Worm (Caenorhabditis elegans) whole organism, L3 larva: Measurements from ENCODE around the gene cyy-1.

Experiments used
- ama-1 ChIP-seq: fragments of 150-350 bp; optimal IDR thresholded peaks from 2 replicates; lab custom pipeline; 2018
- fos-1 ChIP-seq: fragments of 150-350 bp; optimal IDR thresholded peaks from 2 replicates; lab custom pipeline; 2014; ENCODE audit warnings: missing biosample characterization, missing genetic modification characterization
- jun-1 ChIP-seq: fragments of 150-350 bp; optimal IDR thresholded peaks from 2 replicates; lab custom pipeline; 2014; ENCODE audit warnings: missing biosample characterization, missing genetic modification reagents, missing genetic modification characterization
- lin-15B ChIP-seq: fragments of 150-350 bp; optimal IDR thresholded peaks from 2 replicates; lab custom pipeline; 2014; ENCODE audit warnings: missing biosample characterization, missing genetic modification characterization
- nhr-28 ChIP-seq: fragments of 150-350 bp; optimal IDR thresholded peaks from 2 replicates; lab custom pipeline; 2014; ENCODE audit warnings: missing biosample characterization, missing genetic modification characterization
- skn-1 ChIP-seq: fragments of 150-350 bp; optimal IDR thresholded peaks from 2 replicates; lab custom pipeline; 2014; ENCODE audit warnings: missing biosample characterization, missing genetic modification characterization
- snpc-4 ChIP-seq: fragments of 150-350 bp; optimal IDR thresholded peaks from 2 replicates; lab custom pipeline; 2014; ENCODE audit warnings: missing biosample characterization, missing genetic modification characterization
- tbx-2 ChIP-seq: sonication (generic microtip); optimal IDR thresholded peaks from 2 replicates; lab custom pipeline; 2016; ENCODE audit warnings: mild to moderate bottlenecking, missing genetic modification characterization, missing compliant biosample characterization
- ztf-11 ChIP-seq: fragments of 150-350 bp; optimal IDR thresholded peaks from 2 replicates; lab custom pipeline; 2014; ENCODE audit warnings: missing biosample characterization, missing genetic modification characterization
- ztf-4 ChIP-seq: fragments of 150-350 bp; optimal IDR thresholded peaks from 2 replicates; lab custom pipeline; 2014; ENCODE audit warnings: missing biosample characterization, missing genetic modification characterization

DNA sequence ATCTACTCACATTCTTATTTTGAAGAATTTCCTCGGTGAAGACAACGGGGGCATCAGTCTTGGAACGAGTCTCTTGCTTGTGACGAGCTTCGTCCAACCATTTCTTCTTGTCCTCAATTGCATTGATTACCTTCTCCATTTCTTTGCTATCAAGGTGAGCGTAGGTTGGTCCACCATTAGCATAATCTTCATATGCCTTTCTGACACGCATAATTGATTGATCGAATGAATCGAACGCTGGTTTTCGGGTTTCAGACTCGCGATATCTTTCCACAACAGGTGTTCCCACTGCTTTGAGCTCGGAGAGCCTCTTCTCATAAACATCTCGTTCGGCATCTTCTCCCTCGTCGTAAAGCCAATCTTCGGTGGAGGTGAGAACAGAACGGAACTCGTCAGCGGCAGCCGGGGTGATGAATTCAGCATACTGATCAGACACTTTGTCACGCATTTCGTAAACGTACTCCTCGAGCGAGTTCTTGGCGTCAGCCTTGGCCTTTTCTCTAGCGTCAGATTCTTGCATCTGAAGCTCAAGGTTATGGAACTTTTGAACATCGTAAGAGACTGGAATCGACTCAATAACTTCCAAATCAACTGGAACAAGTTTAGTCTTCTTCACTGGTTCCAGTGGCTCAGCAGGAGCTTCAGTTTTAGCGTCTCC lies 38.9 kb downstream of the cyy-1 start:
- TF ChIP-seq ztf-4 (tag; lab: Kevin White, UChicago) (no peak), ama-1 (lab: Kevin White, UChicago) (peak; percentile 27), skn-1 (tag; lab: Kevin White, UChicago) (no peak), ztf-11 (tag; lab: Kevin White, UChicago) (no peak), snpc-4 (tag; lab: Kevin White, UChicago) (no peak), nhr-28 (tag; lab: Kevin White, UChicago) (no peak), fos-1 (tag; lab: Kevin White, UChicago) (no peak), tbx-2 (tag; lab: Kevin White, UChicago) (no peak), jun-1 (no peak), lin-15B (tag; lab: Kevin White, UChicago) (no peak)
